Worm (Caenorhabditis elegans): ENCODE results near the gene ddl-3.

Gene ddl-3

DNA sequence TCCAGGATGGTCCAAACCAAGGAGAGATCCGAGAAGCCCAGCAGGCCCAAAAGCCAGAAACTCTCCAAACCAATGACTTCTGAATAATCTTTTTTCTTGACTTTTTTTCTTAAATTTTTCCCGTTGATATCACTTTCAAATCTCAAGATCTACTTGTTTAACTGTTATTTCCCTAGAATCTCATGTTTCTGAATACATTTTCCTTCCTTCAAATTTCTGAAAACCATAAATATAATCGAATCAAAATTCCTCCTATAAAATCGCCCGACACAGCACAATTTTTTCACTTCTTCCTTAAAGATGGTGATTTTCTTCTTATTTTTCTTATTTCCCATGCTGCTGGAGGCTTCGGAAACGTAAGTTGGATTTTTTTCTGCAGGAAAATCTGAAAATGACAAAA, 44.0 kb upstream of the ddl-3 start, which contains the start of gene F26H11.8:
F26H11.8 (plus strand) TSS at position 301 of the 400 bp plus-strand sequence.
- TF ChIP-seq aha-1 (tag) (peak; percentile 64), daf-12 (tag; optimal IDR thresholded peaks at IDR 0.05) (no peak), cey-2 (tag; optimal IDR thresholded peaks at IDR 0.05; ENCODE audit: borderline replicate concordance, insufficient read depth) (no peak), ZK337.2 (GFP tag; IDR thresholded peaks at IDR 0.05) (no peak), lin-38 (GFP tag; IDR thresholded peaks at IDR 0.05) (no peak)

DNA sequence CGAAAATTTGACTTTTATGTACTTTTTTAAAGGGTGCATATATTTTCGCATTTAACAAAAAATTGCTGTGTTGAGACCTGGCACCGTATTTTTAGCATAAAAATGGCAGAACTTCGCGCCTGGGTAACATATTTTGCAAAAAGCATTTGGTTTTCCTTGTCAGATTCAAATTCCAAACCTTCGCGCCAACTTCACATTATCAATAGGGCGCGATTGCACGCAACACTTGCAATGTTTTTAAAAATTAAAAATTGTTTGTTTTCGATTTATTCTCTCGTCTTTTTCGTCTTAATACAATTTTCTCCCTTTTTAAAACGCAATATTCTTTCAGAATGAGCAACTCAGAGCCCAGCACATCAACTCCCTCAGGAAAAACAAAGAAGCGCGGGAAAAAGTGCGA, 39.4 kb upstream of the ddl-3 start, which contains the start of gene mes-2:
mes-2 (plus strand) TSS at position 330 of the 400 bp plus-strand sequence.
- no peak for TF ChIP-seq nhr-111 (GFP tag; optimal IDR thresholded peaks at IDR 0.05)
- TF ChIP-seq nhr-102 (tag; optimal IDR thresholded peaks at IDR 0.05), result peak; percentile 32
- peak; percentile 34 for TF ChIP-seq dmd-6 (GFP tag; IDR thresholded peaks at IDR 0.05)
- TF ChIP-seq egl-43 (GFP tag; IDR thresholded peaks at IDR 0.05), result no peak
- TF ChIP-seq zag-1 (tag; optimal IDR thresholded peaks at IDR 0.05), result no peak
- TF ChIP-seq daf-16 (GFP tag; optimal IDR thresholded peaks at IDR 0.05), result peak in 1 of 2 experiments; percentile 8
- peak; percentile 64 for TF ChIP-seq daf-16 (tag; optimal IDR thresholded peaks at IDR 0.05)
- TF ChIP-seq mes-2 (tag; optimal IDR thresholded peaks at IDR 0.05; ENCODE audit: poor library complexity, severe bottlenecking), result peak; percentile 99
- peak; percentile 50 for TF ChIP-seq aha-1 (tag)
- peak; percentile 71 for TF ChIP-seq hmg-1.1 (GFP tag; IDR thresholded peaks at IDR 0.05)
- TF ChIP-seq nhr-48 (tag; optimal IDR thresholded peaks at IDR 0.05), result no peak
- TF ChIP-seq nhr-11 (tag; optimal IDR thresholded peaks at IDR 0.05), result peak; percentile 33
- no peak for TF ChIP-seq snpc-4 (tag; optimal IDR thresholded peaks at IDR 0.05)
- no peak for TF ChIP-seq skn-1 (tag; optimal IDR thresholded peaks at IDR 0.05)
- TF ChIP-seq php-3 (GFP tag; IDR thresholded peaks at IDR 0.05), result 0 out of 2 replicates have a peak, but pooled peaks have one; percentile 10
- TF ChIP-seq jun-1 (tag; optimal IDR thresholded peaks at IDR 0.05), result no peak
- TF ChIP-seq gei-8 (GFP tag; optimal IDR thresholded peaks at IDR 0.05), result no peak
- peak; percentile 28 for TF ChIP-seq nhr-28 (tag; optimal IDR thresholded peaks at IDR 0.05)
- TF ChIP-seq lsy-2 (tag; optimal IDR thresholded peaks at IDR 0.05), result peak; percentile 41 to 91
- no peak for TF ChIP-seq ceh-62 (tag; optimal IDR thresholded peaks at IDR 0.05)
- TF ChIP-seq F26F4.8 (GFP tag; conservative IDR thresholded peaks at IDR 0.05), result no peak
- TF ChIP-seq hlh-30 (tag; optimal IDR thresholded peaks at IDR 0.05; ENCODE audit: insufficient read depth), result peak; percentile 62
- peak; percentile 49 for TF ChIP-seq hlh-11 (tag; optimal IDR thresholded peaks at IDR 0.05)
- TF ChIP-seq fkh-10 (GFP tag; optimal IDR thresholded peaks at IDR 0.05), result peak; percentile 6
- TF ChIP-seq mdl-1 (tag; optimal IDR thresholded peaks at IDR 0.05), result peak in 1 of 2 experiments; percentile 24
- TF ChIP-seq hif-1 (tag; optimal IDR thresholded peaks at IDR 0.05), result peak in 1 of 2 experiments; percentile 46
- peak; percentile 16 for TF ChIP-seq unc-130 (GFP tag; optimal IDR thresholded peaks at IDR 0.05)
- no peak for TF ChIP-seq ZK546.5 (tag; optimal IDR thresholded peaks at IDR 0.05)
- TF ChIP-seq pha-4 (GFP tag; IDR thresholded peaks at IDR 0.05), result 0 out of 2 replicates have a peak, but pooled peaks have one; percentile 44
- peak; percentile 31 for TF ChIP-seq pha-4 (tag; optimal IDR thresholded peaks at IDR 0.05)
- peak; percentile 99 for TF ChIP-seq lin-38 (GFP tag; IDR thresholded peaks at IDR 0.05)
- TF ChIP-seq arid-1 (GFP tag; conservative IDR thresholded peaks at IDR 0.05), result 0 out of 2 replicates have a peak, but pooled peaks have one; percentile 19
- peak; percentile 88 for TF ChIP-seq nhr-42 (GFP tag; IDR thresholded peaks at IDR 0.05)
- TF ChIP-seq rbr-2 (tag; optimal IDR thresholded peaks at IDR 0.05), result peak; percentile 63
- TF ChIP-seq unc-39 (tag; optimal IDR thresholded peaks at IDR 0.05), result no peak
- peak; percentile 97 for TF ChIP-seq dpl-1 (GFP tag; optimal IDR thresholded peaks at IDR 0.05)
- TF ChIP-seq T26A8.4 (GFP tag; IDR thresholded peaks at IDR 0.05), result peak; percentile 45; the same call in 1 of the 2 replicates
- TF ChIP-seq ztf-7 (tag; optimal IDR thresholded peaks at IDR 0.05), result peak; percentile 41
- peak; percentile 74 for TF ChIP-seq nhr-6 (tag; optimal IDR thresholded peaks at IDR 0.05)
- TF ChIP-seq zip-2 (tag; optimal IDR thresholded peaks at IDR 0.05), result peak; percentile 28

All from whole organism, L4 larva.